Fruit fly (Drosophila melanogaster): Measurements from ENCODE around the gene CG45011.

CG45011 gene

dm6 chr2L:11878812-11879328 is 45.0 kb downstream of the CG45011 start:
- TF ChIP-seq psq (optimal IDR thresholded peaks at IDR 0.05) = no peak
- TF ChIP-seq Myc (optimal IDR thresholded peaks at IDR 0.05) = no peak
- no peak for TF ChIP-seq insv (optimal IDR thresholded peaks at IDR 0.05)
- TF ChIP-seq ttk (optimal IDR thresholded peaks at IDR 0.05) = no peak
- no peak for TF ChIP-seq h (optimal IDR thresholded peaks at IDR 0.05)
- no peak for TF ChIP-seq Sin3A (optimal IDR thresholded peaks at IDR 0.05)

All from Kc167 (cell line).